Worm (Caenorhabditis elegans): ENCODE results near the gene C16B8.3.

C16B8.3 gene

DNA sequence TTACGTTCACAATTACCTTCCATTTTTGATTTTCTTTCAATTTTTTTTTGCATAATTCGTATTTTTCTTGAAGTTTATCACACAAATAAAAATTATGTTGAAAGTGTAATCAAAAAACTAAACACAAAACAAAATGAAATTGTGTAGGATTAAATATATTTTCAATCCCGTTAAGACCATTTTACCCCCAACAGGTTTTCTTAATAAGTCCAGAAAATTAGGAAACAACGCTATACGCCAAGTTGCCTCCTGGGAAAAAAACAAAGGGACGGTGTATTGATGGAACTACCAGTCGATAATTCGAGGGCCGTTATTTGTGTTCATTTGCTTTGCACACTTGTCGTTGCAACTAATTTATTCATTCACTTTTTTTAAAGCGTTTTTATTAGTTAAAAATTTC is 48.7 kb downstream of the C16B8.3 start:
- TF ChIP-seq F22D6.2 (tag; optimal IDR thresholded peaks at IDR 0.05), result no peak
- TF ChIP-seq ets-4 (GFP tag; optimal IDR thresholded peaks at IDR 0.05), result no peak

DNA sequence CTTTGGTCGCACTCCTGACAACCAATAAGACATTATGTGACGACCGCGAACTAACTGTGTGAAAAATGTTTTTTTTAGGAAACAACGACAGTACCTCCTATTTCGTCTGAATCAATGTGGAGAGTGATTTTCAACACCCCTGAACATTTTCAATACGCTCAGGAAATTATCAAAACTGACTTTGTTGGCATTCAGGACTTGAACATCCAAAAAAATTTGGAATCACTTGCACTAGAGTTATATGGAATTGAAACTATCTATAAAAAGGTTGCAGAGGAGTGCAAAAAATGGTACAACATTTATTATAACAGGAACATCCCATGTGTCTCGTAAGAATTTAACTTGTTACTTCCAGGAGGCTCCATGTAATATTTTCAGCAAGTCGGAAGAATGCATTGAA is 50.3 kb downstream of the C16B8.3 start:
- TF ChIP-seq F49E8.2 (tag; optimal IDR thresholded peaks at IDR 0.05; ENCODE audit: insufficient read depth) (no peak), lag-1 (GFP tag; IDR thresholded peaks at IDR 0.05) (no peak), ccch-3 (GFP tag; optimal IDR thresholded peaks at IDR 0.05) (no peak), aptf-3 (GFP tag; IDR thresholded peaks at IDR 0.05) (no peak), F23B12.7 (tag; optimal IDR thresholded peaks at IDR 0.05; ENCODE audit: insufficient read depth) (no peak), Y53F4B.3 (GFP tag; IDR thresholded peaks at IDR 0.05) (no peak), ztf-22 (GFP tag; optimal IDR thresholded peaks at IDR 0.05) (no peak), K11D2.4 (GFP tag; IDR thresholded peaks at IDR 0.05) (no peak)

Data from whole organism, young adult.